Worm (Caenorhabditis elegans): Measurements from ENCODE around the gene col-34.

The col-34 gene

DNA sequence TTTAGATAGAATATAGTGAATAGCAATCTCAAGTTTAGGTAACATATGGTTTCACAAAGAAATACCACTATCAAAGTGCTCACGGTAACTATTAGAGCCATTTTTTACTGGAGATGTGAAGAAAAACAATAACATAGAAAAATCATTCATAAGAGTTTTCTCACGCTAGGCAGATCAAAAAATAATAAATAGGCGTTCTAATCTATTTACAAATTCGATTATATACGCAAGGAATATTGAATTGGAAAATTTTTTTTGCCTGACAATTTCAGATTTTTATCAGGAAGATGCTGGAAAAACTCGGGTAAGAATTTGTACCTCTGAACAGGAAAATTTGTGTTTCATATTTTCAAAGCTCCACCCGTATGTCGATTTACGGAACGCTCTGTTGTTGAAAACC is 16.5 kb downstream of the col-34 start, which contains the start of gene srbc-70:
TSS of gene srbc-70 (minus strand) at position 101 of the 400 bp plus-strand sequence.
- TF ChIP-seq gmeb-1 (tag; optimal IDR thresholded peaks at IDR 0.05) (no peak), dmd-4 (tag; optimal IDR thresholded peaks at IDR 0.05) (no peak), mab-5 (tag; optimal IDR thresholded peaks at IDR 0.05) (no peak), ztf-1 (GFP tag; conservative IDR thresholded peaks at IDR 0.05) (no peak), nhr-21 (tag; optimal IDR thresholded peaks at IDR 0.05) (no peak), elt-1 (tag; optimal IDR thresholded peaks at IDR 0.05) (no peak), blmp-1 (tag; optimal IDR thresholded peaks at IDR 0.05; ENCODE audit: insufficient read depth) (no peak), alr-1 (tag; optimal IDR thresholded peaks at IDR 0.05) (no peak)

DNA sequence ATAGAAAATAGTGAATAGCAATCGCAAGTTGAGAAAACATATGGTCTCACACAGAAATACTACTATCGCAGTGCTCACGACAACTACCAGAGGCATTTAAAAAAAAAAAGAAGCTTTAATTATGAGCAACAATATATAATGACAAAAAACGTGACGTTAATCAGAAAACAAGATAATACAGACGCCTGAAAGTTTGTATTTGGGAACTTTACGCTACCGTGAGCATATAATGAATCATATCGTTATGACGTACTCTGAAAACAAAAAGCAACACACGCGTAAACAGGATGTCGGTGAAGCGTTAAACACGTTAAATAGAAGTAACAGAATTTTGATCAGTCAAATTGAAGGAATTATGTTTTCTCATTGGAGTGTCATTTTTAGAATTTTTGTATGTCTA is 18.6 kb downstream of the col-34 start, which contains the start of gene srbc-71:
TSS of gene srbc-71 (minus strand) at position 101 of the 400 bp plus-strand sequence.
- no peak for TF ChIP-seq unc-55 (GFP tag; optimal IDR thresholded peaks at IDR 0.05)
- TF ChIP-seq nhr-11 (tag; optimal IDR thresholded peaks at IDR 0.05), result no peak
- TF ChIP-seq crh-2 (tag; optimal IDR thresholded peaks at IDR 0.05), result no peak
- no peak for TF ChIP-seq ztf-11 (tag; optimal IDR thresholded peaks at IDR 0.05)
- no peak for TF ChIP-seq mbf-1 (tag; optimal IDR thresholded peaks at IDR 0.05)
- no peak for TF ChIP-seq F13H6.1 (tag; optimal IDR thresholded peaks at IDR 0.05)
- no peak for TF ChIP-seq ztf-1 (GFP tag; conservative IDR thresholded peaks at IDR 0.05)
- TF ChIP-seq gmeb-1 (tag; optimal IDR thresholded peaks at IDR 0.05), result no peak

DNA sequence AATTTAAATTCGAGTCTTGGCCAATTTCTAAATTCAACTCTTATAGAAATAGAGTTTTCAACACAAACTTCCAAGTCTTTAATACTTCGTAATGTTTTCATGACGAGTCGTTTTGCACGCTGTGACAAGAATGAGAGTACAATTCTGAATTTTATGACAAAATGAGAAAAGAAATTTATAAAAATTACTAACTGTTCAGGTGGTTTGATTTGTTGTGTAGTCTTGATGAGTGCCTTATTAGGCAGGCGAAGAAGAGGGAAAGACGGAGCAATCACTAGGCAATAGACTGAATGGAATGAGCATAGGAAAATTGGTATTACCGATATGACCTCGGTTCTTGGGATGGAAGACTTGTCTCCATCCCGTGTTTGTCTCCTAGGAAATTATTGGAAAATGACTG is 24.4 kb downstream of the col-34 start, which contains the start of gene F30B5.11:
TSS of gene F30B5.11 (minus strand) at position 101 of the 400 bp plus-strand sequence.
- TF ChIP-seq nhr-129 (tag; optimal IDR thresholded peaks at IDR 0.05), result no peak
- TF ChIP-seq nhr-10 (tag; optimal IDR thresholded peaks at IDR 0.05), result no peak
- TF ChIP-seq unc-39 (tag; optimal IDR thresholded peaks at IDR 0.05), result no peak
- no peak for TF ChIP-seq unc-62 (GFP tag; optimal IDR thresholded peaks at IDR 0.05)
- no peak for TF ChIP-seq sma-3 (GFP tag; optimal IDR thresholded peaks at IDR 0.05)
- TF ChIP-seq ceh-16 (tag; optimal IDR thresholded peaks at IDR 0.05), result no peak
- no peak for TF ChIP-seq sem-4 (tag; optimal IDR thresholded peaks at IDR 0.05)
- no peak for TF ChIP-seq lin-11 (tag; optimal IDR thresholded peaks at IDR 0.05)

DNA sequence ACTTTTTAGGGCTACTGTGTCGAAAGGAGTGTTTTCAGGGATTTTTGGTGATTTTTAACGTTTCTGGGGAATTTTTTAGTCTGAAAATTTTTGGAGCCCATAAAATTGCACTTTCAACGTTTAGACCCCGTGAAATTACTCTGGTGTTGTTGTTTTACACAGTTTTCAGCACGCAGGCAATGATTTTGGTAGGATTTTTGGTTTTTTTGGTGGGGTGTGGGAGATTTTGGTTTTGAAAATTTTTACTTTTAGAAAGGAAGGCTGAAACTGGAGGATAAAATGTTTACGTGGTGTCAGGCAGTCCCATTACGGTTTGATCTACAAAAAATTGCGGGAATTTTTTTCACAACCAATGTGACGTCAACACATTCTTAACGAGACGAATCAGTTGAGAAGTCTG is 26.1 kb downstream of the col-34 start:
- no peak for TF ChIP-seq skn-1 (tag; optimal IDR thresholded peaks at IDR 0.05)
- no peak for TF ChIP-seq mab-5 (tag; optimal IDR thresholded peaks at IDR 0.05)

DNA sequence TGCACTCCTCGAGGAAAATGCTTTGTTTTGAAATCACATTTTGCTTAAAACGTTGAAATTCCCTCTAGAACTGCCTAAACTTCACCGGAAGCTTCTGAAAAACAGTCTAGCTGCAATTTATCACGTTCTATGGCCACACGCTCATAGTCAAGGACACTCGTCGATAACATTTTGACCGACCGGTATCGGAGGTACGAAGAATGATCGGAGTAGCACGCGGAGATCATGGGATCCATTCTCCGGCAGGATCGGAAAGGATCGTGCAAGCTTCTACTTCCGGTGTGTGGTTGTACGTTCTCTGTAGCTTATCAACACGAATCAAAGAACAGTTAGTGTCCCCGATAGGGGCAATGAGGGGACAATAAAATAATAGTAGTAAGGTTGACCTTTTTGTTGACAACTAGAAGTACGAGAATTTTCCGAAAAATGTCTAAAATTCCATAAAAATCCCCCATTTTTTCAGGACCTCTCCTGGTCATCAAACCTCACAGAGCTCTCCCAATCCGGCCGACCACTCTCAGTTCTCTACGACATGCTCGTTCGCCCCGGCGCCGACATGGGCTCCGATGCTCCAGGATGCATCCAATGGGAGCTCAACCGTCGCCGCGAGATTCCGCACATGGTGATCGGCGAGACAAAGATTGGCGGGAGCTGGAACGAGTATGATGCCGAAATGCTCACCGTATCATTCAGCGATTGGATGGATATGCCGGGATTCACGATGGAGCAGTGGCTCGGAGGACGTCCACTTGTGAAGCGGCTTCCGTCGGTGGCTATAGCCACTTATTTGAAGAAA is 28.1 kb downstream of the col-34 start:
- TF ChIP-seq fos-1 (tag; optimal IDR thresholded peaks at IDR 0.05) (peak; percentile 21), nhr-21 (tag; optimal IDR thresholded peaks at IDR 0.05) (peak; percentile 86), unc-39 (tag; optimal IDR thresholded peaks at IDR 0.05) (no peak), nhr-10 (tag; optimal IDR thresholded peaks at IDR 0.05) (no peak), egl-27 (tag; optimal IDR thresholded peaks at IDR 0.05) (peak; percentile 4), C34F6.9 (tag; optimal IDR thresholded peaks at IDR 0.05) (no peak), nhr-23 (tag; optimal IDR thresholded peaks at IDR 0.05) (no peak), sma-9 (GFP tag; optimal IDR thresholded peaks at IDR 0.05) (peak; percentile 73), sma-9 (tag; optimal IDR thresholded peaks at IDR 0.05) (no peak), sma-3 (GFP tag; optimal IDR thresholded peaks at IDR 0.05) (peak; percentile 24), ZK546.5 (tag; optimal IDR thresholded peaks at IDR 0.05) (no peak)

DNA sequence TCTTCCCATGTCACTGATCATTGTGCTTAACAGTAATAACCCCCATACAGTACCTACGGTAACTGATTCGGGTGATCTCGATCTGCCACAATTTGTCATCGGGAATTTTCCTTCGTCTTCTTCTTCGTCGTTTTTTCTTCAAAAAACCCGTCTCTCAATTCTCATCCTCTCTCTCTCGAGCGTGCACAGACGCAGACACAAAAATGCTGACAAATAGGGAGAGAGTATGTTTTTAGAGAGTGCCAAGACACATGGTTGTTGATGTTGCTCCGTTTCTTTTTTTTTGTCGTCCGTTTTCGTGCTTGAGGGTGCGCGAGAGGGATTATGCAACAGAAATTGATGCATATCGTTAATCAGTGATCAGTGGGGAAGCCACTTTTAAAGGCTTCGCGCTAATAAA is 29.1 kb downstream of the col-34 start:
- TF ChIP-seq blmp-1 (tag; optimal IDR thresholded peaks at IDR 0.05; ENCODE audit: insufficient read depth), result peak; percentile 25
- no peak for TF ChIP-seq lin-39 (tag; optimal IDR thresholded peaks at IDR 0.05)
- TF ChIP-seq egl-27 (tag; optimal IDR thresholded peaks at IDR 0.05), result peak; percentile 39
- peak; percentile 55 for TF ChIP-seq F13H6.1 (tag; optimal IDR thresholded peaks at IDR 0.05)
- TF ChIP-seq nhr-10 (tag; optimal IDR thresholded peaks at IDR 0.05), result no peak
- peak; percentile 22 for TF ChIP-seq gmeb-1 (tag; optimal IDR thresholded peaks at IDR 0.05)
- peak; percentile 71 for TF ChIP-seq nhr-21 (tag; optimal IDR thresholded peaks at IDR 0.05)
- TF ChIP-seq skn-1 (tag; optimal IDR thresholded peaks at IDR 0.05), result peak; percentile 100
- TF ChIP-seq nhr-25 (tag; optimal IDR thresholded peaks at IDR 0.05), result peak; percentile 39
- TF ChIP-seq sma-3 (GFP tag; optimal IDR thresholded peaks at IDR 0.05), result peak; percentile 46
- TF ChIP-seq nhr-129 (tag; optimal IDR thresholded peaks at IDR 0.05), result peak; percentile 85
- TF ChIP-seq crh-2 (tag; optimal IDR thresholded peaks at IDR 0.05), result peak; percentile 74
- no peak for TF ChIP-seq lin-11 (tag; optimal IDR thresholded peaks at IDR 0.05)
- peak; percentile 76 for TF ChIP-seq sma-9 (GFP tag; optimal IDR thresholded peaks at IDR 0.05)
- no peak for TF ChIP-seq sma-9 (tag; optimal IDR thresholded peaks at IDR 0.05)
- TF ChIP-seq zag-1 (tag; optimal IDR thresholded peaks at IDR 0.05), result peak; percentile 38
- TF ChIP-seq fos-1 (tag; optimal IDR thresholded peaks at IDR 0.05), result peak; percentile 70
- peak; percentile 58 for TF ChIP-seq lin-13 (GFP tag; optimal IDR thresholded peaks at IDR 0.05)
- no peak for TF ChIP-seq elt-1 (tag; optimal IDR thresholded peaks at IDR 0.05)
- no peak for TF ChIP-seq snpc-4 (tag; optimal IDR thresholded peaks at IDR 0.05)
- TF ChIP-seq ama-1 (optimal IDR thresholded peaks at IDR 0.05), result peak; percentile 82
- peak; percentile 92 for TF ChIP-seq unc-55 (GFP tag; optimal IDR thresholded peaks at IDR 0.05)
- peak; percentile 36 to 78 for TF ChIP-seq lsy-2 (tag; optimal IDR thresholded peaks at IDR 0.05)
- peak; percentile 38 for TF ChIP-seq nhr-6 (tag; optimal IDR thresholded peaks at IDR 0.05)
- peak; percentile 73 to 76 for TF ChIP-seq mdl-1 (tag; optimal IDR thresholded peaks at IDR 0.05)
- peak; percentile 6 for TF ChIP-seq sem-4 (tag; optimal IDR thresholded peaks at IDR 0.05)
- TF ChIP-seq mab-5 (tag; optimal IDR thresholded peaks at IDR 0.05), result no peak
- peak; percentile 81 for TF ChIP-seq C34F6.9 (tag; optimal IDR thresholded peaks at IDR 0.05)

All from whole organism, L2 larva.